Fruit fly (Drosophila melanogaster): Measurements from ENCODE around the gene Gs1.

The Gs1 gene

DNA sequence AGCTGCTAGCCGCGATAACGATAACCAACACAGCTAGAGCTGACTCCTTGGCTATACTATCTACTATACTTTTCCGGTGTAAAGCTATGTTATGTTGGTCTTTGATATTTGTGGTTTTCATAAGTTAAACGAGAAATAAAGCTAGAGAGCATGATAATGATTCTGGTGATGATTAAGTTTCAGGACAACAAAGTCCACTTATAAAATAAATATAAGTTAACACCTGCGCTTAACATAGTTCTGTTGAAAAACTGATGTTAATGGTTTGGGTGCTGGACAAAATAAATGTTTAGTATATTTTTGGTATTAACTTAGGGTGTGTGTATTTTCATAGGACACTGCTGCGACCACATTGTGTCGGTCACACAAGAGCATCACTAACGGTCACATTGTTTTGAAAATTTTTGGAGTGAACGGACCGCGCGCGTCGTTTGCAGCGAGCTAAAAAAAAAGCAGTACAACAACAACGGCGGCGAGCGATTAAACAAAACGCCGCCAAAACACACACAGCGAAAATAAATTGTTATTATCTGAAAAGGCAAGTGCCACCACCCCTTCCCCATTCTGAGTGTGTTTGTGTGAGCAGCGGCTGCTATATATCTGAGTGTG lies 26.9 kb downstream of the Gs1 start, which contains the start of the genes CG33635 and spen (continued):
- peak; percentile 76 for TF ChIP-seq CG15514 (GFP tag; optimal IDR thresholded peaks at IDR 0.05)
- TF ChIP-seq emc (GFP tag; optimal IDR thresholded peaks at IDR 0.05), result no peak
- peak; percentile 36 for TF ChIP-seq Max (GFP tag; optimal IDR thresholded peaks at IDR 0.05)
- TF ChIP-seq BtbVII (GFP tag; optimal IDR thresholded peaks at IDR 0.05), result peak; percentile 71
- no peak for TF ChIP-seq sim (GFP tag; IDR thresholded peaks at IDR 0.05)
- TF ChIP-seq ewg (GFP tag; optimal IDR thresholded peaks at IDR 0.05), result peak; percentile 41
- peak; percentile 56 for TF ChIP-seq CG17385 (GFP tag; optimal IDR thresholded peaks at IDR 0.05)
- TF ChIP-seq Hmx (GFP tag; optimal IDR thresholded peaks at IDR 0.05), result no peak
- peak in 1 of 2 experiments; percentile 79 for TF ChIP-seq eve (GFP tag; optimal IDR thresholded peaks at IDR 0.05)
- TF ChIP-seq D19A (tag; optimal IDR thresholded peaks at IDR 0.05), result peak; percentile 4
- TF ChIP-seq tx (GFP tag; optimal IDR thresholded peaks at IDR 0.05), result no peak
- TF ChIP-seq Fer1 (GFP tag; optimal IDR thresholded peaks at IDR 0.05), result peak; percentile 68
- no peak for TF ChIP-seq Ada2b (GFP tag; IDR thresholded peaks at IDR 0.05)
- TF ChIP-seq Gsc (GFP tag; IDR thresholded peaks at IDR 0.05), result no peak
- no peak for TF ChIP-seq jing (GFP tag; optimal IDR thresholded peaks at IDR 0.05)
- TF ChIP-seq B-H1 (GFP tag; IDR thresholded peaks at IDR 0.05), result no peak
- TF ChIP-seq croc (GFP tag; conservative IDR thresholded peaks at IDR 0.05), result no peak
- TF ChIP-seq CG17186 (GFP tag; optimal IDR thresholded peaks at IDR 0.05), result peak; percentile 97
- peak; percentile 15 for TF ChIP-seq tap (tag; optimal IDR thresholded peaks at IDR 0.05)
- peak; percentile 16 for TF ChIP-seq dmrt11E (tag; optimal IDR thresholded peaks at IDR 0.05)
- no peak for TF ChIP-seq tin (GFP tag; optimal IDR thresholded peaks at IDR 0.05)
- TF ChIP-seq vnd (GFP tag; IDR thresholded peaks at IDR 0.05; ENCODE audit: partially characterized antibody), result no peak
- no peak for TF ChIP-seq D (optimal IDR thresholded peaks at IDR 0.05)
- no peak for TF ChIP-seq D (GFP tag; optimal IDR thresholded peaks at IDR 0.05)
- TF ChIP-seq CG7745 (tag; optimal IDR thresholded peaks at IDR 0.05), result no peak
- no peak for TF ChIP-seq toy (GFP tag; IDR thresholded peaks at IDR 0.05)
- peak; percentile 38 for TF ChIP-seq Dp (GFP tag; optimal IDR thresholded peaks at IDR 0.05)
- peak; percentile 86 for TF ChIP-seq abd-A (tag; optimal IDR thresholded peaks at IDR 0.05)
- TF ChIP-seq CG15073 (GFP tag; optimal IDR thresholded peaks at IDR 0.05), result no peak
- TF ChIP-seq slou (GFP tag; optimal IDR thresholded peaks at IDR 0.05), result no peak
- no peak for TF ChIP-seq ase (GFP tag; IDR thresholded peaks at IDR 0.05)
- peak; percentile 9 for TF ChIP-seq CG13424 (tag; optimal IDR thresholded peaks at IDR 0.05)
- no peak for TF ChIP-seq GATAe (GFP tag; conservative IDR thresholded peaks at IDR 0.05)
- peak; percentile 40 for TF ChIP-seq CG2678 (tag; optimal IDR thresholded peaks at IDR 0.05)
- peak; percentile 76 for TF ChIP-seq CG3407 (GFP tag; optimal IDR thresholded peaks at IDR 0.05)
- TF ChIP-seq sisA (GFP tag; IDR thresholded peaks at IDR 0.05), result no peak
- no peak for TF ChIP-seq lov (optimal IDR thresholded peaks at IDR 0.05)
- no peak for TF ChIP-seq lov (GFP tag; IDR thresholded peaks at IDR 0.05)
- TF ChIP-seq Eip74EF (GFP tag; optimal IDR thresholded peaks at IDR 0.05), result peak in 1 of 2 experiments; percentile 10
- peak; percentile 84 for TF ChIP-seq cg (GFP tag; optimal IDR thresholded peaks at IDR 0.05)
- peak; percentile 75 for TF ChIP-seq Hmr (GFP tag; optimal IDR thresholded peaks at IDR 0.05)
- TF ChIP-seq CG2889 (GFP tag; IDR thresholded peaks at IDR 0.05), result no peak
- no peak for TF ChIP-seq CG14441 (GFP tag; IDR thresholded peaks at IDR 0.05)
- no peak for TF ChIP-seq Ravus (GFP tag; IDR thresholded peaks at IDR 0.05)
- no peak for TF ChIP-seq CG8290 (GFP tag; optimal IDR thresholded peaks at IDR 0.05)
- peak in 1 of 2 experiments; percentile 31 for TF ChIP-seq CG8290 (tag; optimal IDR thresholded peaks at IDR 0.05)
- TF ChIP-seq CG8765 (GFP tag; IDR thresholded peaks at IDR 0.05), result no peak
- TF ChIP-seq CG4282 (GFP tag; optimal IDR thresholded peaks at IDR 0.05), result no peak
- TF ChIP-seq Six4 (GFP tag; optimal IDR thresholded peaks at IDR 0.05), result no peak
- TF ChIP-seq h (optimal IDR thresholded peaks at IDR 0.05), result no peak
- no peak for TF ChIP-seq CG11085 (GFP tag; IDR thresholded peaks at IDR 0.05)
- TF ChIP-seq CG11093 (GFP tag; IDR thresholded peaks at IDR 0.05), result no peak

Measured in whole organism, embryonic.